Fruit fly (Drosophila melanogaster) whole organism, embryonic: Measurements from ENCODE around the gene eIF3i.

ENCODE experiments used
- CG3281 ChIP-seq: fragments of 200-800 bp; sonication (Bioruptor generic); optimal IDR thresholded peaks from 3 replicates; lab custom pipeline; 2017; ENCODE audit warnings: missing biosample characterization, mild to moderate bottlenecking, missing genetic modification characterization
- CG6813 ChIP-seq: fragments of 200-800 bp; sonication (Bioruptor generic); optimal IDR thresholded peaks from 2 replicates; lab custom pipeline; 2017; ENCODE audit warnings: missing biosample characterization, missing genetic modification characterization, mild to moderate bottlenecking, moderate library complexity, missing genetic modification reagents
- CG8089 ChIP-seq: fragments of 200-800 bp; sonication (Bioruptor generic); optimal IDR thresholded peaks from 3 replicates; lab custom pipeline; 2016; ENCODE audit warnings: missing biosample characterization, missing genetic modification characterization
- gem ChIP-seq: fragments of 200-800 bp; sonication (Bioruptor generic); optimal IDR thresholded peaks from 2 replicates; lab custom pipeline; 2019; ENCODE audit warnings: missing biosample characterization, mild to moderate bottlenecking, missing genetic modification characterization, moderate library complexity

DNA sequence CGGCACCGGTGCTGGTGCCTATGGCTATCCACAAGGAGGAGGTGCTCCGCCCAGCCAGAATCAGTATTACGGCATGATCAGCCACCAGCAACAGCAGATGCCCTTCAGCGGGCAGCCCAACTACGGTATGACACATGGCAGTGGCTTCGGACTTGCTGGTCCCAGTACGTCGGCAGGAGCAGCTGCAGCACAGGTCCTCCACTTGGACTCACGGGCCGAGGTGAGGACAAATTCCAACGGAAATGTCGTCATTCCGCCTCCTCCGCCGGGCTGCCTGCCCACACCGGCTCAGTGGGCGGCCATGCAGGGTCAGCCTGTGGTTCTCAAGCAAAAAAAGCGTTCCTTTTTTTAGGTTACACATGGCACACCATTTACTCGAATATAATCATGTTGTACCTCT is 1.7 kb downstream of the eIF3i start:
- TF ChIP-seq gem (tag; lab: Kevin White, UChicago) (no peak), CG6813 (GFP tag; lab: Kevin White, UChicago) (no peak), CG3281 (GFP tag; lab: Kevin White, UChicago) (no peak), CG8089 (GFP tag; lab: Kevin White, UChicago) (no peak)
